Worm (Caenorhabditis elegans) whole organism, late embryonic: ENCODE results near the gene C15H9.2.

Experiments used
- C38D4.7 ChIP-seq: fragments of 200-800 bp; sonication (Bioruptor generic); optimal IDR thresholded peaks from 2 replicates; lab custom pipeline; 2018; ENCODE audit warnings: mild to moderate bottlenecking, missing genetic modification characterization, moderate library complexity, missing compliant biosample characterization
- K09A11.1 ChIP-seq: sonication (generic microtip); optimal IDR thresholded peaks from 2 replicates; lab custom pipeline; 2017; ENCODE audit warnings: antibody characterized with exemption, mild to moderate bottlenecking, missing genetic modification characterization, missing compliant biosample characterization; ENCODE audit not compliant: insufficient read depth
- T23F11.4 ChIP-seq: fragments of 200-800 bp; sonication (Bioruptor generic); optimal IDR thresholded peaks from 2 replicates; lab custom pipeline; 2018; ENCODE audit warnings: mild to moderate bottlenecking, missing genetic modification characterization, missing compliant biosample characterization
- ahr-1 ChIP-seq: sonication (generic microtip); optimal IDR thresholded peaks from 2 replicates; lab custom pipeline; 2016; ENCODE audit warnings: missing genetic modification characterization, missing compliant biosample characterization
- ceh-14 ChIP-seq: sonication (generic microtip); optimal IDR thresholded peaks from 2 replicates; lab custom pipeline; 2016; ENCODE audit warnings: missing genotype, missing genetic modification characterization, missing compliant biosample characterization
- ceh-18 ChIP-seq: sonication (generic microtip); optimal IDR thresholded peaks from 2 replicates; lab custom pipeline; 2016; ENCODE audit warnings: missing genetic modification characterization, missing compliant biosample characterization
- ceh-19 ChIP-seq: fragments of 200-800 bp; sonication (Bioruptor generic); optimal IDR thresholded peaks from 2 replicates; lab custom pipeline; 2018; ENCODE audit warnings: mild to moderate bottlenecking, missing genetic modification characterization, missing compliant biosample characterization
- ceh-2 ChIP-seq: sonication (generic microtip); optimal IDR thresholded peaks from 2 replicates; lab custom pipeline; 2016; ENCODE audit warnings: missing genotype, missing genetic modification characterization, missing compliant biosample characterization
- ceh-22 ChIP-seq: sonication (generic microtip); optimal IDR thresholded peaks from 2 replicates; lab custom pipeline; 2017; ENCODE audit warnings: missing biosample characterization, missing genetic modification characterization
- ceh-24 ChIP-seq: sonication (generic microtip); optimal IDR thresholded peaks from 2 replicates; lab custom pipeline; 2016; ENCODE audit warnings: mild to moderate bottlenecking, missing genetic modification characterization, missing compliant biosample characterization
- ceh-31 ChIP-seq: sonication (generic microtip); optimal IDR thresholded peaks from 2 replicates; lab custom pipeline; 2016; ENCODE audit warnings: missing genetic modification characterization, missing compliant biosample characterization
- ceh-6 ChIP-seq: fragments of 200-800 bp; sonication (Bioruptor generic); optimal IDR thresholded peaks from 2 replicates; lab custom pipeline; 2018; ENCODE audit warnings: mild to moderate bottlenecking, missing genetic modification characterization, missing compliant biosample characterization
- ceh-9 ChIP-seq: sonication (generic microtip); optimal IDR thresholded peaks from 2 replicates; lab custom pipeline; 2016; ENCODE audit warnings: mild to moderate bottlenecking, missing genetic modification characterization, inconsistent platforms, missing compliant biosample characterization
- elt-2 ChIP-seq: sonication (generic microtip); optimal IDR thresholded peaks from 2 replicates; lab custom pipeline; 2016; ENCODE audit warnings: missing genetic modification reagents, missing genetic modification characterization, missing compliant biosample characterization
- fkh-6 ChIP-seq: sonication (generic microtip); optimal IDR thresholded peaks from 2 replicates; lab custom pipeline; 2016; ENCODE audit warnings: missing genetic modification characterization, missing compliant biosample characterization
- gmeb-2 ChIP-seq: sonication (generic microtip); optimal IDR thresholded peaks from 2 replicates; lab custom pipeline; 2016; ENCODE audit warnings: missing genetic modification characterization, inconsistent platforms, missing compliant biosample characterization
- hlh-15 ChIP-seq: sonication (generic microtip); optimal IDR thresholded peaks from 2 replicates; lab custom pipeline; 2016; ENCODE audit warnings: missing genetic modification characterization, missing compliant biosample characterization
- hlh-30 ChIP-seq: sonication (generic microtip); optimal IDR thresholded peaks from 2 replicates; lab custom pipeline; 2017; ENCODE audit warnings: antibody characterized with exemption, missing genetic modification characterization, missing compliant biosample characterization; ENCODE audit not compliant: insufficient read depth
- hlh-6 ChIP-seq: sonication (generic microtip); optimal IDR thresholded peaks from 2 replicates; lab custom pipeline; 2016; ENCODE audit warnings: missing genotype, missing genetic modification characterization, missing compliant biosample characterization
- madf-2 ChIP-seq: sonication (generic microtip); optimal IDR thresholded peaks from 2 replicates; lab custom pipeline; 2017; ENCODE audit warnings: missing genetic modification characterization, missing compliant biosample characterization
- nfya-1 ChIP-seq: sonication (generic microtip); optimal IDR thresholded peaks from 2 replicates; lab custom pipeline; 2017; ENCODE audit warnings: missing genetic modification characterization, mild to moderate bottlenecking, missing compliant biosample characterization, antibody characterized with exemption, moderate library complexity
- npax-4 ChIP-seq: sonication (generic microtip); optimal IDR thresholded peaks from 2 replicates; lab custom pipeline; 2016; ENCODE audit warnings: missing genetic modification characterization, missing compliant biosample characterization
- odd-2 ChIP-seq: sonication (generic microtip); optimal IDR thresholded peaks from 2 replicates; lab custom pipeline; 2017; ENCODE audit warnings: antibody characterized with exemption, mild to moderate bottlenecking, missing genetic modification characterization, missing compliant biosample characterization
- pat-9 ChIP-seq: fragments of 200-800 bp; sonication (Bioruptor generic); optimal IDR thresholded peaks from 2 replicates; lab custom pipeline; 2018; ENCODE audit warnings: mild to moderate bottlenecking, missing genetic modification characterization, moderate library complexity, missing compliant biosample characterization
- pax-1 ChIP-seq: fragments of 150-350 bp; optimal IDR thresholded peaks from 2 replicates; lab custom pipeline; 2014; ENCODE audit warnings: missing biosample characterization, missing genetic modification characterization
- pha-2 ChIP-seq: sonication (generic microtip); optimal IDR thresholded peaks from 2 replicates; lab custom pipeline; 2017; ENCODE audit warnings: mild to moderate bottlenecking, missing genetic modification characterization, missing compliant biosample characterization
- pha-4 ChIP-seq: fragments of 150-350 bp; optimal IDR thresholded peaks from 2 replicates; lab custom pipeline; 2018; ENCODE audit warnings: missing biosample characterization, missing genetic modification reagents, missing genetic modification characterization
- ref-2 ChIP-seq: sonication (generic microtip); optimal IDR thresholded peaks from 2 replicates; lab custom pipeline; 2016; ENCODE audit warnings: missing genetic modification characterization, missing compliant biosample characterization
- sox-4 ChIP-seq: sonication (generic microtip); optimal IDR thresholded peaks from 2 replicates; lab custom pipeline; 2017; ENCODE audit warnings: mild to moderate bottlenecking, missing genetic modification characterization, inconsistent platforms, missing compliant biosample characterization
- tbx-2 ChIP-seq: sonication (generic microtip); optimal IDR thresholded peaks from 2 replicates; lab custom pipeline; 2016; ENCODE audit warnings: missing genetic modification characterization, missing compliant biosample characterization
- tbx-7 ChIP-seq: sonication (generic microtip); optimal IDR thresholded peaks from 2 replicates; lab custom pipeline; 2016; ENCODE audit warnings: missing genotype, missing genetic modification characterization, missing compliant biosample characterization
- ttx-3 ChIP-seq: sonication (generic microtip); optimal IDR thresholded peaks from 2 replicates; lab custom pipeline; 2016; ENCODE audit warnings: missing genetic modification reagents, missing genetic modification characterization, missing compliant biosample characterization
- unc-3 ChIP-seq, 2 experiments: fragments of 200-800 bp in 1 of 2; sonication (Bioruptor generic) in 1 of 2; sonication (generic microtip) in 1 of 2; conservative IDR thresholded peaks in 1 of 2; optimal IDR thresholded peaks in 1 of 2; 2 replicates each; pipeline versions ENCODE4 v1.3.6 to Lab custom; 2016 to 2022; ENCODE audit warnings: missing compliant biosample characterization in 2 of 2, missing genetic modification characterization in 2 of 2, missing genetic modification reagents in 1 of 2
- unc-42 ChIP-seq: sonication (generic microtip); optimal IDR thresholded peaks from 2 replicates; lab custom pipeline; 2016; ENCODE audit warnings: missing genotype, missing genetic modification characterization, missing compliant biosample characterization
- unc-86 ChIP-seq: sonication (generic microtip); optimal IDR thresholded peaks from 2 replicates; lab custom pipeline; 2016; ENCODE audit warnings: missing genetic modification characterization, missing compliant biosample characterization

C15H9.2 gene

ce11 chrX:6150949-6151519 is 32.7 kb downstream of the C15H9.2 start (continued):
- TF ChIP-seq elt-2 (tag; lab: Kevin White, UChicago) (no peak), fkh-6 (tag; lab: Kevin White, UChicago) (no peak), hlh-30 (tag; lab: Kevin White, UChicago) (no peak), ahr-1 (tag; lab: Kevin White, UChicago) (no peak), ref-2 (tag; lab: Kevin White, UChicago) (peak; percentile 43), ceh-6 (no peak), pax-1 (tag; lab: Kevin White, UChicago) (no peak), ceh-9 (no peak), tbx-2 (peak; percentile 47), odd-2 (tag; lab: Kevin White, UChicago) (no peak), ceh-24 (tag; lab: Kevin White, UChicago) (no peak), madf-2 (tag; lab: Kevin White, UChicago) (no peak), hlh-15 (tag; lab: Kevin White, UChicago) (no peak), K09A11.1 (tag; lab: Kevin White, UChicago) (no peak), hlh-6 (peak; percentile 62), pha-2 (no peak), pha-4 (tag; lab: Kevin White, UChicago) (no peak), unc-3 (GFP tag; conservative IDR thresholded peaks at IDR 0.05; lab: Robert Waterston, UW) (no peak), unc-3 (tag; optimal IDR thresholded peaks at IDR 0.05; lab: Kevin White, UChicago) (no peak), ceh-31 (tag; lab: Kevin White, UChicago) (peak; percentile 58), ceh-2 (tag; lab: Kevin White, UChicago) (no peak), pat-9 (tag; lab: Kevin White, UChicago) (no peak), gmeb-2 (tag; lab: Kevin White, UChicago) (no peak), sox-4 (tag; lab: Kevin White, UChicago) (no peak), ttx-3 (tag; lab: Kevin White, UChicago) (no peak), ceh-19 (GFP tag; lab: Kevin White, UChicago) (peak; percentile 30), C38D4.7 (peak; percentile 21), npax-4 (tag; lab: Kevin White, UChicago) (no peak), ceh-14 (tag; lab: Kevin White, UChicago) (no peak), ceh-18 (no peak), T23F11.4 (GFP tag; lab: Kevin White, UChicago) (no peak)

ce11 chrX:6155436-6155835 is 37.1 kb downstream of the C15H9.2 start:
- TF ChIP-seq unc-42 (tag; lab: Kevin White, UChicago) (peak; percentile 83), elt-2 (tag; lab: Kevin White, UChicago) (no peak)

- TF ChIP-seq nfya-1 (tag; lab: Kevin White, UChicago) (no peak), elt-2 (tag; lab: Kevin White, UChicago) (peak; percentile 50)
Observed at ce11 chrX:6157411-6157916, 39.1 kb downstream of the C15H9.2 start.

ce11 chrX:6159562-6159961 is 41.2 kb downstream of the C15H9.2 start:
- no peak for TF ChIP-seq tbx-7 (tag; lab: Kevin White, UChicago)
- no peak for TF ChIP-seq ceh-22 (tag; lab: Kevin White, UChicago)
- no peak for TF ChIP-seq tbx-2
- TF ChIP-seq ceh-14 (tag; lab: Kevin White, UChicago) = no peak
- TF ChIP-seq unc-86 (tag; lab: Kevin White, UChicago) = no peak
- TF ChIP-seq T23F11.4 (GFP tag; lab: Kevin White, UChicago) = no peak
- no peak for TF ChIP-seq K09A11.1 (tag; lab: Kevin White, UChicago)
